Worm (Caenorhabditis elegans): Measurements from ENCODE around the gene nipa-1.
A peak's percentile ranks its signal among the peaks of the same experiment; 100 is the strongest.

Gene nipa-1

DNA sequence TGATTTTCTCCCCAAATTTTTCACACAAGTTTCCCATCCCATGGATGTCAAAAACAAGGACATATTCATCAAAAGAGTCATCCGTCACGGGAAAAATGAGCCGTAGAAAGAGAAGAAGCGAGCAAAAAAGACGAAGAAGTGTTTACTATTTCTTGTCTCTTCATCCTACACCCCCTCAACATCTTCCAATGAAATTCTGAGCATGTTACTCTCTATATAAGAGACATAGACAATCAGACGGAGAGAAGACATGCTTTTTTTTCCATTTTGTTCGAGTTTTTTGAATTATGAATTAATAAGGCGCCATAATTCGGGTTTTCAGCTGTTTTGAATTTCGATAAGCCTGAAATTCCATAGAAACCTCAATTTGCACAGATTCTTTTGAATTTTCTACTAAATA lies 30.8 kb downstream of the nipa-1 start:
- TF ChIP-seq F13H6.1 (tag; optimal IDR thresholded peaks at IDR 0.05): no peak
- TF ChIP-seq lin-11 (tag; optimal IDR thresholded peaks at IDR 0.05): no peak
- peak; percentile 65 for TF ChIP-seq C34F6.9 (tag; optimal IDR thresholded peaks at IDR 0.05)
- peak; percentile 41 for TF ChIP-seq alr-1 (tag; optimal IDR thresholded peaks at IDR 0.05)
- TF ChIP-seq unc-55 (GFP tag; optimal IDR thresholded peaks at IDR 0.05): peak; percentile 91
- no peak for TF ChIP-seq elt-3 (tag; optimal IDR thresholded peaks at IDR 0.05)
- TF ChIP-seq ceh-82 (tag; optimal IDR thresholded peaks at IDR 0.05): no peak
- peak; percentile 14 for TF ChIP-seq crh-2 (tag; optimal IDR thresholded peaks at IDR 0.05)
- peak in 1 of 2 experiments; percentile 53 for TF ChIP-seq lsy-2 (tag; optimal IDR thresholded peaks at IDR 0.05)

DNA sequence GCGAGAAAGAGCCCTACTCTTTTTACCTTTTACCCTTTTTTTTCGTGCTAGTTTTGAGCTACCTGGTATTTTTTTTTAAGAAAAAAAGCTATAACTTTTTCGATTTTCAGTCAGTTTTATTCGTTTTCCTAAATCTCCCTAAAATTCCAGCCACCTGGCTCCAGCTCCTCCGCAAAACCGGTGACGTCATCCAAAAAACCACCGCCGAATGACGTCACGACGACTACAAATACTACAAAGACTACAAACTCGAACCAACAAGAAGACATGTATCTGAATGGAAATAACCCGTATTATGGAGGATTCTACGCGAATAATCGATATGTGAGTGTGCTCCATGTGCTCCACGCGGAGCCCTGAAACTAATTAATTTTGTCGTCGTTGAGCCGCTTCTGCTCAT lies 32.2 kb downstream of the nipa-1 start:
- TF ChIP-seq mab-5 (tag; optimal IDR thresholded peaks at IDR 0.05) (no peak), lin-39 (tag; optimal IDR thresholded peaks at IDR 0.05) (no peak), crh-2 (tag; optimal IDR thresholded peaks at IDR 0.05) (no peak), unc-39 (tag; optimal IDR thresholded peaks at IDR 0.05) (no peak), skn-1 (tag; optimal IDR thresholded peaks at IDR 0.05) (no peak), nhr-25 (tag; optimal IDR thresholded peaks at IDR 0.05) (no peak), sma-3 (GFP tag; optimal IDR thresholded peaks at IDR 0.05) (no peak), peb-1 (tag; optimal IDR thresholded peaks at IDR 0.05) (no peak), gmeb-1 (tag; optimal IDR thresholded peaks at IDR 0.05) (no peak), elt-3 (tag; optimal IDR thresholded peaks at IDR 0.05) (no peak)

DNA sequence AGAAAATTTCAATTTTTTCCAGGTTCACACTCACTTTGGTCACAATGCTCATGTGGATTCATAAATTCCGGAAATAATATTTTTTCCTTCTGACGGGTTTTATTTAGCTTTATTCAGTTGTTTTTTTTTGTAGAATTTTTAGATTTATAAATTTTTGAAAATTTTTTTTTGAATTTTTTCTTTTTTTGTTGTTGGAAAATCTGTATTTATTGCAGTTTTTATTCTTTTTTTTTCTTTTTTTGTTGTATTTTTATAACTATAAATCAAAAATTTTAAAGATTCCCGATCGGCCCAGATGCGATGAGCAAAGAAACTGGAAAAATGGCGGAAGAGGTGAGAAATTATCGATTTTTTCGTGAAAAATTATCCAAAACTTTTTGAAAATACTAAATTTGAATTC lies 35.4 kb downstream of the nipa-1 start, which contains the start of gene ccep-135:
Gene ccep-135, plus strand, starts transcription at position 301 of the 400 bp plus-strand sequence.
- TF ChIP-seq lin-11 (tag; optimal IDR thresholded peaks at IDR 0.05) (no peak), mbf-1 (tag; optimal IDR thresholded peaks at IDR 0.05) (no peak), lin-39 (tag; optimal IDR thresholded peaks at IDR 0.05) (no peak), sma-9 (GFP tag; optimal IDR thresholded peaks at IDR 0.05) (no peak), sma-9 (tag; optimal IDR thresholded peaks at IDR 0.05) (no peak), sem-4 (tag; optimal IDR thresholded peaks at IDR 0.05) (no peak), gmeb-1 (tag; optimal IDR thresholded peaks at IDR 0.05) (no peak), ZK546.5 (tag; optimal IDR thresholded peaks at IDR 0.05) (no peak), zag-1 (tag; optimal IDR thresholded peaks at IDR 0.05) (no peak), unc-39 (tag; optimal IDR thresholded peaks at IDR 0.05) (no peak), nhr-21 (tag; optimal IDR thresholded peaks at IDR 0.05) (no peak), R02D3.7 (tag; optimal IDR thresholded peaks at IDR 0.05) (no peak), ceh-16 (tag; optimal IDR thresholded peaks at IDR 0.05) (no peak), unc-55 (GFP tag; optimal IDR thresholded peaks at IDR 0.05) (no peak), blmp-1 (tag; optimal IDR thresholded peaks at IDR 0.05; ENCODE audit: insufficient read depth) (no peak), ztf-4 (tag; optimal IDR thresholded peaks at IDR 0.05) (no peak), nhr-237 (tag; optimal IDR thresholded peaks at IDR 0.05) (no peak)

DNA sequence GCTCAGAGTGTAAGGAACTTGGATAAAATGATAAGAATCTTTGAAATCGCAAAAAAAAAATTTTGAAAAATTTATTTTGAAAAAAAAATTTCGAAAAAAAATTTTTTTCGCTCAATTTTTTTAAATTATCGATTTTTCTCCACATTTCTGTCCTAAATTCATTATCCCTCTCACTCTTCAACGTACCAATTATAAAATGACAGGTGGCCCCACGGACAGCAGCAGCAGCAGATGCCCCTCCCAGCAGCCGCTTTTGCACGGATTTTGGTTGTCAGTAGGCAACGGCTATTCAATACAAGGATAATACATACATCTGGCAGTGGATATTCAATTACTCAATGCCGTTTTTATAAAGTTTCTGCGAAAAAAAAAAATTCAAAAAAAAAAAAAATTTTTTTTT lies 40.5 kb downstream of the nipa-1 start, which contains the start of gene sft-1:
Gene sft-1, plus strand, starts transcription at position 201 of the 400 bp plus-strand sequence.
- TF ChIP-seq egl-27 (tag; optimal IDR thresholded peaks at IDR 0.05): no peak
- TF ChIP-seq sma-9 (GFP tag; optimal IDR thresholded peaks at IDR 0.05): no peak
- no peak for TF ChIP-seq sma-9 (tag; optimal IDR thresholded peaks at IDR 0.05)
- no peak for TF ChIP-seq nhr-23 (tag; optimal IDR thresholded peaks at IDR 0.05)
- TF ChIP-seq ceh-16 (tag; optimal IDR thresholded peaks at IDR 0.05): no peak
- no peak for TF ChIP-seq fos-1 (tag; optimal IDR thresholded peaks at IDR 0.05)

DNA sequence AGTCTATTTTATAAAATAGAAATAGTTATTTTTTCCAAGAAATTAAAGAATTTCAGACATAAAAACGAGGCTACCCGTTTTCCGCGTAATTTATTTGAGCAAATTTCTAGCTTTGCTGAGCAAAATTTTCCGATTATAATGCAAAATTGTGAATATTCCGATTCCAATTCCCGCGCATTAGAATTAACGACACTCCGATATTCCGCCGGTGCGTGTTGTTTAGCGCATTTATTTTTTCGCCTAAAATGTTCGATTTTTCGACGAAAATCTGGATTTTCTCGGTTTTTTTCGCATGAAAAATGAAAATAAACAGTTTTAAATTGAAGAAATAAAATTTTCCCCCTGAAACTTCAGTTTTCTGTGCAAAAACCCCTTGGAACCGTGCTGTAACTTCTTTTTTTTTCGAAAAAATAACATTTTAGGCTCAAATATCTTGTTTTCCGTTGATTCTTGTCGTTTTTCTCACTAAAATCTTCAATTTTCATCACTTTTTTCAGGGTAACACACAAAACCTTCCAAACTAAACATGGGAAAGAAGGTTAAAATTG lies 56.8 kb downstream of the nipa-1 start, which contains the start of gene H06I04.3:
Gene H06I04.3, plus strand, starts transcription at position 498 of the 548 bp plus-strand sequence.
- TF ChIP-seq sma-3 (GFP tag; optimal IDR thresholded peaks at IDR 0.05) (no peak), dmd-4 (tag; optimal IDR thresholded peaks at IDR 0.05) (no peak), alr-1 (tag; optimal IDR thresholded peaks at IDR 0.05) (no peak), sem-4 (tag; optimal IDR thresholded peaks at IDR 0.05) (no peak), ztf-4 (tag; optimal IDR thresholded peaks at IDR 0.05) (no peak), lsy-2 (tag; optimal IDR thresholded peaks at IDR 0.05) (peak in 1 of 2 experiments; percentile 61), nhr-129 (tag; optimal IDR thresholded peaks at IDR 0.05) (peak; percentile 20), unc-55 (GFP tag; optimal IDR thresholded peaks at IDR 0.05) (peak; percentile 68), gmeb-1 (tag; optimal IDR thresholded peaks at IDR 0.05) (peak; percentile 81)
